Fruit fly (Drosophila melanogaster) whole organism, embryonic: ENCODE results near the gene Wdfy2.

ENCODE experiments used
- Awh ChIP-seq: fragments of 200-800 bp; sonication (Bioruptor generic); IDR thresholded peaks from 2 replicates; pipeline ENCODE4, ENCODE4 v1.3.6; 2022; ENCODE audit warnings: missing biosample characterization, missing genetic modification characterization
- Bdp1 ChIP-seq: fragments of 200-800 bp; sonication (Bioruptor generic); optimal IDR thresholded peaks from 3 replicates; lab custom pipeline; 2016; ENCODE audit warnings: missing biosample characterization, missing genetic modification characterization
- Blimp-1 ChIP-seq: fragments of 200-800 bp; sonication (Bioruptor generic); optimal IDR thresholded peaks from 3 replicates; lab custom pipeline; 2018; ENCODE audit warnings: missing biosample characterization, missing genetic modification characterization, mild to moderate bottlenecking, moderate library complexity, missing genetic modification reagents
- CG10321 ChIP-seq: fragments of 200-800 bp; sonication (Bioruptor generic); IDR thresholded peaks from 2 replicates; pipeline ENCODE4 v1.3.6; 2022; ENCODE audit warnings: missing biosample characterization, missing genetic modification characterization
- CG11695 ChIP-seq: fragments of 200-800 bp; sonication (Bioruptor generic); IDR thresholded peaks from 3 replicates; pipeline ENCODE4 v1.3.6; 2022; ENCODE audit warnings: missing biosample characterization, missing genetic modification characterization
- CG12659 ChIP-seq: fragments of 200-800 bp; sonication (Bioruptor generic); optimal IDR thresholded peaks from 3 replicates; lab custom pipeline; 2017; ENCODE audit warnings: mild to moderate bottlenecking, missing biosample characterization, missing genetic modification reagents, missing genetic modification characterization
- CG12744 ChIP-seq: fragments of 200-800 bp; sonication (Bioruptor generic); optimal IDR thresholded peaks from 2 replicates; lab custom pipeline; 2016; ENCODE audit warnings: missing biosample characterization, missing genetic modification characterization
- CG14667 ChIP-seq: fragments of 200-800 bp; sonication (Bioruptor generic); IDR thresholded peaks from 2 replicates; pipeline ENCODE4 v1.3.6; 2022; ENCODE audit warnings: missing biosample characterization, missing genetic modification characterization
- CG15479 ChIP-seq: fragments of 200-800 bp; sonication (Bioruptor generic); optimal IDR thresholded peaks from 3 replicates; lab custom pipeline; 2019; ENCODE audit warnings: missing biosample characterization, mild to moderate bottlenecking, missing genetic modification characterization, moderate library complexity
- CG17568 ChIP-seq: fragments of 200-800 bp; sonication (Bioruptor generic); optimal IDR thresholded peaks from 2 replicates; lab custom pipeline; 2018; ENCODE audit warnings: missing biosample characterization, mild to moderate bottlenecking, missing genetic modification characterization, moderate library complexity
- CG18011 ChIP-seq: fragments of 200-800 bp; sonication (Bioruptor generic); optimal IDR thresholded peaks from 2 replicates; lab custom pipeline; 2017; ENCODE audit warnings: missing biosample characterization, missing genetic modification characterization, mild to moderate bottlenecking, moderate library complexity, missing genotype
- CG30403 ChIP-seq: fragments of 200-800 bp; sonication (Bioruptor generic); optimal IDR thresholded peaks from 3 replicates; lab custom pipeline; 2016; ENCODE audit warnings: missing biosample characterization, missing genetic modification characterization
- CG6854 ChIP-seq: fragments of 200-800 bp; sonication (Bioruptor generic); optimal IDR thresholded peaks from 3 replicates; lab custom pipeline; 2017; ENCODE audit warnings: missing biosample characterization, mild to moderate bottlenecking, missing genetic modification characterization
- CG8089 ChIP-seq: fragments of 200-800 bp; sonication (Bioruptor generic); optimal IDR thresholded peaks from 3 replicates; lab custom pipeline; 2016; ENCODE audit warnings: missing biosample characterization, missing genetic modification characterization
- CG8944 ChIP-seq: fragments of 200-800 bp; sonication (Bioruptor generic); optimal IDR thresholded peaks from 3 replicates; lab custom pipeline; 2016; ENCODE audit warnings: missing biosample characterization, missing genetic modification characterization
- CG9215 ChIP-seq: fragments of 200-800 bp; sonication (Bioruptor generic); IDR thresholded peaks from 2 replicates; pipeline ENCODE4 v1.3.6; 2022; ENCODE audit warnings: missing biosample characterization, missing genetic modification characterization
- CG9609 ChIP-seq: fragments of 200-800 bp; sonication (Bioruptor generic); optimal IDR thresholded peaks from 3 replicates; lab custom pipeline; 2016; ENCODE audit warnings: missing biosample characterization, missing genetic modification characterization
- CG9817 ChIP-seq: fragments of 200-800 bp; sonication (Bioruptor generic); optimal IDR thresholded peaks from 2 replicates; lab custom pipeline; 2018; ENCODE audit warnings: missing biosample characterization, mild to moderate bottlenecking, missing genetic modification characterization, moderate library complexity
- CG9932 ChIP-seq: fragments of 200-800 bp; sonication (Bioruptor generic); IDR thresholded peaks from 2 replicates; pipeline ENCODE4 v1.3.6; 2022; ENCODE audit warnings: missing biosample characterization, missing genetic modification characterization
- D19A ChIP-seq: fragments of 200-800 bp; optimal IDR thresholded peaks from 3 replicates; lab custom pipeline; 2019; ENCODE audit warnings: missing biosample characterization, mild to moderate bottlenecking, missing genetic modification characterization, moderate library complexity
- D19B ChIP-seq: fragments of 200-800 bp; sonication (Bioruptor generic); optimal IDR thresholded peaks from 2 replicates; lab custom pipeline; 2017; ENCODE audit warnings: missing biosample characterization, mild to moderate bottlenecking, missing genetic modification characterization
- Dbx ChIP-seq: fragments of 200-800 bp; sonication (Bioruptor generic); IDR thresholded peaks from 3 replicates; pipeline ENCODE4 v1.3.6; 2022; ENCODE audit warnings: missing biosample characterization, missing genetic modification characterization
- Doc3 ChIP-seq: fragments of 200-800 bp; sonication (Bioruptor generic); IDR thresholded peaks from 3 replicates; pipeline ENCODE4 v1.3.6; 2022; ENCODE audit warnings: missing biosample characterization, missing genetic modification characterization; ENCODE audit not compliant: partially characterized antibody
- Dp ChIP-seq: fragments of 200-800 bp; sonication (Bioruptor generic); optimal IDR thresholded peaks from 2 replicates; lab custom pipeline; 2018; ENCODE audit warnings: missing biosample characterization, mild to moderate bottlenecking, missing genetic modification characterization, moderate library complexity
- Ets65A ChIP-seq: fragments of 200-800 bp; sonication (Bioruptor generic); peaks from one replicate; lab custom pipeline; 2016; ENCODE audit warnings: missing biosample characterization, missing genetic modification characterization
- Ets97D ChIP-seq: fragments of 200-800 bp; sonication (Bioruptor generic); optimal IDR thresholded peaks from 3 replicates; lab custom pipeline; 2016; ENCODE audit warnings: missing biosample characterization, missing genetic modification characterization
- HmgD ChIP-seq: fragments of 200-800 bp; sonication (Bioruptor generic); optimal IDR thresholded peaks from 3 replicates; lab custom pipeline; 2016; ENCODE audit warnings: missing biosample characterization, missing genetic modification characterization
- Hr3 ChIP-seq: fragments of 200-800 bp; sonication (Bioruptor generic); optimal IDR thresholded peaks from 3 replicates; lab custom pipeline; 2016; ENCODE audit warnings: missing biosample characterization, missing genetic modification characterization
- NFAT ChIP-seq: fragments of 200-800 bp; sonication (Bioruptor generic); IDR thresholded peaks from 2 replicates; pipeline ENCODE4 v1.3.6; 2022; ENCODE audit warnings: missing biosample characterization, missing genetic modification characterization
- Pdp1 ChIP-seq, 2 experiments: fragments of 200-800 bp; sonication (Bioruptor generic); optimal IDR thresholded peaks; 3 replicates each; lab custom pipeline; 2016; ENCODE audit warnings: missing biosample characterization in 2 of 2, missing genetic modification characterization in 2 of 2, mild to moderate bottlenecking in 1 of 2, moderate library complexity in 1 of 2
- Rfx ChIP-seq: fragments of 200-800 bp; sonication (Bioruptor generic); IDR thresholded peaks from 2 replicates; pipeline ENCODE4 v1.3.6; 2022; ENCODE audit warnings: missing biosample characterization, missing genetic modification characterization
- Scr ChIP-seq: fragments of 200-800 bp; sonication (Bioruptor generic); IDR thresholded peaks from 2 replicates; pipeline ENCODE4 v1.3.6; 2022; ENCODE audit warnings: missing biosample characterization, missing genetic modification characterization; ENCODE audit not compliant: partially characterized antibody
- bbx ChIP-seq: fragments of 200-800 bp; sonication (Bioruptor generic); IDR thresholded peaks from 2 replicates; pipeline ENCODE4 v1.3.6; 2022; ENCODE audit warnings: missing biosample characterization, missing genetic modification characterization; ENCODE audit not compliant: partially characterized antibody
- bigmax ChIP-seq: fragments of 200-800 bp; sonication (Bioruptor generic); optimal IDR thresholded peaks from 2 replicates; lab custom pipeline; 2018; ENCODE audit warnings: missing biosample characterization, mild to moderate bottlenecking, missing genetic modification characterization
- caup ChIP-seq: fragments of 200-800 bp; sonication (Bioruptor generic); optimal IDR thresholded peaks from 3 replicates; lab custom pipeline; 2017; ENCODE audit warnings: missing biosample characterization, mild to moderate bottlenecking, missing genetic modification characterization, moderate library complexity; ENCODE audit not compliant: severe bottlenecking
- da ChIP-seq: fragments of 200-800 bp; sonication (Bioruptor generic); optimal IDR thresholded peaks from 2 replicates; lab custom pipeline; 2016; ENCODE audit warnings: missing biosample characterization, missing genetic modification characterization
- disco-r ChIP-seq: fragments of 200-800 bp; sonication (Bioruptor generic); optimal IDR thresholded peaks from 2 replicates; lab custom pipeline; 2016; ENCODE audit warnings: missing biosample characterization, missing genetic modification characterization
- dmrt99B ChIP-seq: fragments of 200-800 bp; sonication (Bioruptor generic); optimal IDR thresholded peaks from 2 replicates; lab custom pipeline; 2018; ENCODE audit warnings: missing biosample characterization, mild to moderate bottlenecking, missing genetic modification characterization, moderate library complexity
- ftz-f1 ChIP-seq: fragments of 200-800 bp; sonication (Bioruptor generic); optimal IDR thresholded peaks from 2 replicates; lab custom pipeline; 2016; ENCODE audit warnings: missing biosample characterization, missing genetic modification characterization
- gsb ChIP-seq: fragments of 200-800 bp; sonication (Bioruptor generic); IDR thresholded peaks from 2 replicates; pipeline ENCODE4 v1.3.6; 2022; ENCODE audit warnings: missing biosample characterization, missing genetic modification characterization
- gt ChIP-seq: fragments of 200-800 bp; sonication (Bioruptor generic); IDR thresholded peaks from 2 replicates; pipeline ENCODE4 v1.3.6; 2022; ENCODE audit warnings: missing biosample characterization, missing genetic modification characterization
- insv ChIP-seq, 2 experiments: fragments of 200-800 bp; sonication (Bioruptor generic); optimal IDR thresholded peaks; 3 replicates each; lab custom pipeline; 2016 to 2018; ENCODE audit warnings: missing biosample characterization in 2 of 2, missing genetic modification characterization in 2 of 2
- nmo ChIP-seq: fragments of 200-800 bp; sonication (Bioruptor generic); optimal IDR thresholded peaks from 2 replicates; lab custom pipeline; 2018; ENCODE audit warnings: missing biosample characterization, mild to moderate bottlenecking, missing genetic modification characterization, moderate library complexity
- org-1 ChIP-seq: fragments of 200-800 bp; sonication (Bioruptor generic); optimal IDR thresholded peaks from 2 replicates; lab custom pipeline; 2017; ENCODE audit warnings: missing biosample characterization, missing genetic modification characterization
- peb ChIP-seq: fragments of 200-800 bp; sonication (Bioruptor generic); IDR thresholded peaks from 2 replicates; pipeline ENCODE4 v1.3.6; 2022; ENCODE audit warnings: missing biosample characterization, missing genetic modification characterization
- pnt ChIP-seq: fragments of 200-800 bp; sonication (Bioruptor generic); optimal IDR thresholded peaks from 3 replicates; lab custom pipeline; 2016; ENCODE audit warnings: missing biosample characterization, missing genetic modification characterization
- run ChIP-seq: fragments of 200-800 bp; sonication (Bioruptor generic); optimal IDR thresholded peaks from 3 replicates; lab custom pipeline; 2018; ENCODE audit warnings: missing biosample characterization, mild to moderate bottlenecking, missing genetic modification characterization
- sens-2 ChIP-seq: fragments of 200-800 bp; sonication (Bioruptor generic); IDR thresholded peaks from 2 replicates; pipeline ENCODE4 v1.3.6; 2022; ENCODE audit warnings: missing biosample characterization, missing genetic modification characterization
- slp2 ChIP-seq: fragments of 200-800 bp; sonication (Bioruptor generic); optimal IDR thresholded peaks from 2 replicates; lab custom pipeline; 2016; ENCODE audit warnings: missing biosample characterization, missing genetic modification characterization
- ssp ChIP-seq: fragments of 200-800 bp; sonication (Bioruptor generic); IDR thresholded peaks from 2 replicates; pipeline ENCODE4 v1.3.6; 2022; ENCODE audit warnings: missing biosample characterization, missing genetic modification characterization
- tin ChIP-seq: fragments of 200-800 bp; sonication (Bioruptor generic); optimal IDR thresholded peaks from 3 replicates; lab custom pipeline; 2016; ENCODE audit warnings: missing biosample characterization, missing genetic modification characterization

Gene Wdfy2

dm6 chr2L:10468388-10468787, 45.3 kb downstream of the Wdfy2 start (continued):
- peak; percentile 8 for TF ChIP-seq CG8944 (GFP tag; lab: Kevin White, UChicago)
- TF ChIP-seq CG17568 (GFP tag; lab: Kevin White, UChicago): peak; percentile 34
- TF ChIP-seq CG10321 (GFP tag; lab: Robert Waterston, UW): no peak
- no peak for TF ChIP-seq CG18011 (GFP tag; lab: Kevin White, UChicago)
- TF ChIP-seq disco-r (GFP tag; lab: Kevin White, UChicago): no peak
- TF ChIP-seq CG12659 (GFP tag; lab: Kevin White, UChicago): peak; percentile 5
- TF ChIP-seq Rfx (GFP tag; lab: Robert Waterston, UW): peak; percentile 86
- no peak for TF ChIP-seq HmgD (GFP tag; lab: Kevin White, UChicago)
- TF ChIP-seq Hr3: peak; percentile 9
- peak; percentile 93 for TF ChIP-seq Ets65A
- TF ChIP-seq dmrt99B (tag; lab: Kevin White, UChicago): peak; percentile 70
- TF ChIP-seq NFAT (GFP tag; lab: Robert Waterston, UW): peak; percentile 78
- peak; percentile 58 for TF ChIP-seq Awh (GFP tag; lab: Robert Waterston, UW)
- no peak for TF ChIP-seq CG9609 (GFP tag; lab: Kevin White, UChicago)
- peak; percentile 45 for TF ChIP-seq caup
- TF ChIP-seq peb (GFP tag; lab: Robert Waterston, UW): peak; percentile 56
- TF ChIP-seq run (tag; lab: Kevin White, UChicago): no peak
- no peak for TF ChIP-seq ftz-f1 (GFP tag; lab: Kevin White, UChicago)
- TF ChIP-seq tin (GFP tag; lab: Kevin White, UChicago): peak; percentile 34
- peak; percentile 16 for TF ChIP-seq pnt (GFP tag; lab: Kevin White, UChicago)
- peak; percentile 41; the same call in 1 of the 3 replicates for TF ChIP-seq CG11695 (GFP tag; lab: Robert Waterston, UW)
- peak; percentile 20 for TF ChIP-seq org-1 (GFP tag; lab: Kevin White, UChicago)
- TF ChIP-seq Blimp-1 (GFP tag; lab: Kevin White, UChicago): peak; percentile 59
- no peak for TF ChIP-seq CG15479
- peak; percentile 59 for TF ChIP-seq CG30403
- TF ChIP-seq CG6854 (GFP tag; lab: Kevin White, UChicago): no peak
- TF ChIP-seq D19A (tag; lab: Kevin White, UChicago): peak; percentile 47
- TF ChIP-seq Scr: no peak
- peak; percentile 29; the same call in 1 of the 2 replicates for TF ChIP-seq ssp (GFP tag; lab: Robert Waterston, UW)
- no peak for TF ChIP-seq CG8089 (GFP tag; lab: Kevin White, UChicago)
- TF ChIP-seq Dbx (GFP tag; lab: Robert Waterston, UW): 0 out of 3 replicates have a peak, but pooled peaks have one; percentile 26
- TF ChIP-seq CG9215 (GFP tag; lab: Robert Waterston, UW): no peak; the same call in 1 of the 2 replicates
- peak; percentile 29; the same call in 1 of the 2 replicates for TF ChIP-seq sens-2 (GFP tag; lab: Robert Waterston, UW)
- no peak for TF ChIP-seq Dp (GFP tag; lab: Kevin White, UChicago)
- TF ChIP-seq D19B (GFP tag; lab: Kevin White, UChicago): peak; percentile 12
- TF ChIP-seq gt (GFP tag; lab: Robert Waterston, UW): peak; percentile 27; the same call in 1 of the 2 replicates
- no peak for TF ChIP-seq bigmax (GFP tag; lab: Kevin White, UChicago)
- no peak for TF ChIP-seq Doc3
- no peak for TF ChIP-seq slp2 (GFP tag; lab: Kevin White, UChicago)
- TF ChIP-seq CG9932: peak; percentile 73
- TF ChIP-seq Ets97D (GFP tag; lab: Kevin White, UChicago): peak; percentile 1
- TF ChIP-seq bbx: no peak
- TF ChIP-seq CG12744 (GFP tag; lab: Kevin White, UChicago): no peak
- TF ChIP-seq CG14667: no peak; the same call in 1 of the 2 replicates
- no peak for TF ChIP-seq insv (GFP tag; optimal IDR thresholded peaks at IDR 0.05; lab: Kevin White, UChicago)
- TF ChIP-seq Pdp1 (GFP tag; optimal IDR thresholded peaks at IDR 0.05; lab: Kevin White, UChicago): peak in 1 of 2 experiments; percentile 49
- TF ChIP-seq gsb: 0 out of 2 replicates have a peak, but pooled peaks have one; percentile 46
- no peak for TF ChIP-seq Bdp1 (GFP tag; lab: Kevin White, UChicago)
- peak; percentile 64 for TF ChIP-seq CG9817 (tag; lab: Kevin White, UChicago)
- peak; percentile 52 for TF ChIP-seq nmo
- TF ChIP-seq da (GFP tag; lab: Kevin White, UChicago): no peak
